Fruit fly (Drosophila melanogaster) whole organism, embryonic: ENCODE data around the gene trk.

Experiments used
- CG10274 ChIP-seq: fragments of 200-800 bp; sonication (Bioruptor generic); optimal IDR thresholded peaks from 3 replicates; lab custom pipeline; 2017; ENCODE audit warnings: missing biosample characterization, mild to moderate bottlenecking, missing genetic modification characterization
- CG10565 ChIP-seq: fragments of 200-800 bp; sonication (Bioruptor generic); optimal IDR thresholded peaks from 3 replicates; lab custom pipeline; 2016; ENCODE audit warnings: missing biosample characterization, mild to moderate bottlenecking, missing genetic modification characterization
- CG10654 ChIP-seq: fragments of 200-800 bp; sonication (Bioruptor generic); optimal IDR thresholded peaks from 2 replicates; lab custom pipeline; 2016; ENCODE audit warnings: missing biosample characterization, missing genetic modification characterization
- CG10959 ChIP-seq: fragments of 200-800 bp; sonication (Bioruptor generic); IDR thresholded peaks from 2 replicates; pipeline ENCODE4 v1.3.6; 2022; ENCODE audit warnings: missing biosample characterization, missing genetic modification characterization
- CG1233 ChIP-seq: fragments of 200-800 bp; sonication (Bioruptor generic); optimal IDR thresholded peaks from 4 replicates; lab custom pipeline; 2018; ENCODE audit warnings: missing biosample characterization, mild to moderate bottlenecking, missing genetic modification characterization
- CG12659 ChIP-seq: fragments of 200-800 bp; sonication (Bioruptor generic); optimal IDR thresholded peaks from 3 replicates; lab custom pipeline; 2017; ENCODE audit warnings: mild to moderate bottlenecking, missing biosample characterization, missing genetic modification reagents, missing genetic modification characterization
- CG15011 ChIP-seq: fragments of 200-800 bp; sonication (Bioruptor generic); optimal IDR thresholded peaks from 3 replicates; lab custom pipeline; 2018; ENCODE audit warnings: missing biosample characterization, mild to moderate bottlenecking, missing genetic modification characterization
- CG15601 ChIP-seq: fragments of 200-800 bp; sonication (Bioruptor generic); optimal IDR thresholded peaks from 3 replicates; lab custom pipeline; 2019; ENCODE audit warnings: missing biosample characterization, mild to moderate bottlenecking, missing genetic modification characterization, moderate library complexity
- CG1602 ChIP-seq: fragments of 200-800 bp; sonication (Bioruptor generic); optimal IDR thresholded peaks from 3 replicates; lab custom pipeline; 2016; ENCODE audit warnings: missing biosample characterization, missing genetic modification characterization
- CG17186 ChIP-seq: fragments of 200-800 bp; sonication (Bioruptor generic); optimal IDR thresholded peaks from 3 replicates; lab custom pipeline; 2017; ENCODE audit warnings: missing biosample characterization, missing genetic modification reagents, missing genetic modification characterization
- CG17385 ChIP-seq: fragments of 200-800 bp; sonication (Bioruptor generic); optimal IDR thresholded peaks from 3 replicates; lab custom pipeline; 2018; ENCODE audit warnings: missing biosample characterization, mild to moderate bottlenecking, missing genetic modification characterization
- CG18599 ChIP-seq: fragments of 200-800 bp; sonication (Bioruptor generic); optimal IDR thresholded peaks from 3 replicates; lab custom pipeline; 2017; ENCODE audit warnings: missing biosample characterization, missing genetic modification characterization, mild to moderate bottlenecking, moderate library complexity, missing genetic modification reagents
- CG2129 ChIP-seq: fragments of 200-800 bp; sonication (Bioruptor generic); IDR thresholded peaks from 2 replicates; pipeline ENCODE4 v1.3.6; 2022; ENCODE audit warnings: missing biosample characterization, missing genetic modification characterization; ENCODE audit not compliant: partially characterized antibody
- CG30431 ChIP-seq: fragments of 200-800 bp; sonication (Bioruptor generic); optimal IDR thresholded peaks from 2 replicates; lab custom pipeline; 2017; ENCODE audit warnings: missing biosample characterization, missing genetic modification characterization
- CG3281 ChIP-seq: fragments of 200-800 bp; sonication (Bioruptor generic); optimal IDR thresholded peaks from 3 replicates; lab custom pipeline; 2017; ENCODE audit warnings: missing biosample characterization, mild to moderate bottlenecking, missing genetic modification characterization
- CG4617 ChIP-seq: fragments of 200-800 bp; sonication (Bioruptor generic); optimal IDR thresholded peaks from 3 replicates; lab custom pipeline; 2016; ENCODE audit warnings: missing biosample characterization, missing genetic modification characterization, borderline replicate concordance
- CG5180 ChIP-seq: fragments of 200-800 bp; sonication (Bioruptor generic); optimal IDR thresholded peaks from 3 replicates; lab custom pipeline; 2017; ENCODE audit warnings: missing biosample characterization, missing genetic modification characterization, mild to moderate bottlenecking, moderate library complexity, missing genetic modification reagents
- CG8281 ChIP-seq: fragments of 200-800 bp; sonication (Bioruptor generic); optimal IDR thresholded peaks from 2 replicates; lab custom pipeline; 2018; ENCODE audit warnings: missing biosample characterization, mild to moderate bottlenecking, missing genetic modification characterization, moderate library complexity
- CG9215 ChIP-seq: fragments of 200-800 bp; sonication (Bioruptor generic); IDR thresholded peaks from 2 replicates; pipeline ENCODE4 v1.3.6; 2022; ENCODE audit warnings: missing biosample characterization, missing genetic modification characterization
- CG9609 ChIP-seq: fragments of 200-800 bp; sonication (Bioruptor generic); optimal IDR thresholded peaks from 3 replicates; lab custom pipeline; 2016; ENCODE audit warnings: missing biosample characterization, missing genetic modification characterization
- Dip3 ChIP-seq: fragments of 200-800 bp; sonication (Bioruptor generic); optimal IDR thresholded peaks from 3 replicates; lab custom pipeline; 2016; ENCODE audit warnings: missing biosample characterization, missing genetic modification characterization
- Dp ChIP-seq: fragments of 200-800 bp; sonication (Bioruptor generic); optimal IDR thresholded peaks from 2 replicates; lab custom pipeline; 2018; ENCODE audit warnings: missing biosample characterization, mild to moderate bottlenecking, missing genetic modification characterization, moderate library complexity
- Drgx ChIP-seq: fragments of 200-800 bp; sonication (Bioruptor generic); IDR thresholded peaks from 2 replicates; pipeline ENCODE4 v1.3.6; 2022; ENCODE audit warnings: missing biosample characterization, missing genetic modification characterization
- Hr39 ChIP-seq: fragments of >200 bp; optimal IDR thresholded peaks from 2 replicates; lab custom pipeline; 2017
- Myb ChIP-seq: fragments of 200-800 bp; sonication (Bioruptor generic); optimal IDR thresholded peaks from 2 replicates; lab custom pipeline; 2016; ENCODE audit warnings: missing biosample characterization, missing genetic modification characterization
- NFAT ChIP-seq: fragments of 200-800 bp; sonication (Bioruptor generic); IDR thresholded peaks from 2 replicates; pipeline ENCODE4 v1.3.6; 2022; ENCODE audit warnings: missing biosample characterization, missing genetic modification characterization
- Opbp ChIP-seq: fragments of 200-800 bp; sonication (Bioruptor generic); IDR thresholded peaks from 3 replicates; pipeline ENCODE4 v1.3.6; 2022; ENCODE audit warnings: missing biosample characterization, missing genetic modification characterization; ENCODE audit not compliant: partially characterized antibody
- Scr ChIP-seq: fragments of 200-800 bp; sonication (Bioruptor generic); IDR thresholded peaks from 2 replicates; pipeline ENCODE4 v1.3.6; 2022; ENCODE audit warnings: missing biosample characterization, missing genetic modification characterization; ENCODE audit not compliant: partially characterized antibody
- Xbp1 ChIP-seq: fragments of 200-800 bp; sonication (Bioruptor generic); optimal IDR thresholded peaks from 3 replicates; lab custom pipeline; 2016; ENCODE audit warnings: missing biosample characterization, mild to moderate bottlenecking, missing genetic modification characterization
- danr ChIP-seq: fragments of 200-800 bp; sonication (Bioruptor generic); IDR thresholded peaks from 2 replicates; pipeline ENCODE4 v1.3.6; 2022; ENCODE audit warnings: missing biosample characterization, missing genetic modification characterization
- gcm2 ChIP-seq: fragments of 200-800 bp; sonication (Bioruptor generic); optimal IDR thresholded peaks from 2 replicates; lab custom pipeline; 2016; ENCODE audit warnings: missing biosample characterization, missing genetic modification characterization
- grau ChIP-seq: fragments of 200-800 bp; optimal IDR thresholded peaks from 3 replicates; lab custom pipeline; 2019; ENCODE audit warnings: missing biosample characterization, mild to moderate bottlenecking, missing genetic modification characterization, moderate library complexity
- insv ChIP-seq, 2 experiments: fragments of 200-800 bp; sonication (Bioruptor generic); optimal IDR thresholded peaks; 3 replicates each; lab custom pipeline; 2016 to 2018; ENCODE audit warnings: missing biosample characterization in 2 of 2, missing genetic modification characterization in 2 of 2
- nerfin-2 ChIP-seq: fragments of 200-800 bp; sonication (Bioruptor generic); IDR thresholded peaks from 2 replicates; pipeline ENCODE4 v1.3.6; 2022; ENCODE audit warnings: missing biosample characterization, missing genetic modification characterization; ENCODE audit not compliant: partially characterized antibody
- nom ChIP-seq: fragments of 200-800 bp; sonication (Bioruptor generic); optimal IDR thresholded peaks from 2 replicates; lab custom pipeline; 2017; ENCODE audit warnings: missing biosample characterization, missing genetic modification characterization, mild to moderate bottlenecking, moderate library complexity, missing genetic modification reagents
- otp ChIP-seq: fragments of 200-800 bp; sonication (Bioruptor generic); IDR thresholded peaks from 3 replicates; pipeline ENCODE4, ENCODE4 v1.3.6; 2022; ENCODE audit warnings: missing biosample characterization, missing genetic modification characterization
- p53 ChIP-seq: fragments of 200-800 bp; sonication (Bioruptor generic); optimal IDR thresholded peaks from 2 replicates; lab custom pipeline; 2016; ENCODE audit warnings: missing biosample characterization, missing genetic modification characterization
- phol ChIP-seq: fragments of 200-800 bp; sonication (Bioruptor generic); optimal IDR thresholded peaks from 3 replicates; lab custom pipeline; 2018; ENCODE audit warnings: missing biosample characterization, mild to moderate bottlenecking, missing genetic modification characterization, moderate library complexity
- row ChIP-seq: fragments of 200-800 bp; sonication (Bioruptor generic); IDR thresholded peaks from 3 replicates; pipeline ENCODE4 v1.3.6; 2022; ENCODE audit warnings: missing biosample characterization, missing genetic modification characterization
- salm ChIP-seq: fragments of 200-800 bp; sonication (Bioruptor generic); optimal IDR thresholded peaks from 2 replicates; lab custom pipeline; 2018; ENCODE audit warnings: missing biosample characterization, mild to moderate bottlenecking, missing genetic modification characterization
- sc ChIP-seq, 3 experiments: fragments of >200 bp in 2 of 3; fragments of 200-800 bp in 1 of 3; sonication (Bioruptor generic) in 1 of 3; optimal IDR thresholded peaks; 2 replicates in 2 of 3; 3 replicates in 1 of 3; lab custom pipeline; 2017; ENCODE audit warnings: mild to moderate bottlenecking in 1 of 3, missing biosample characterization in 1 of 3, missing genetic modification characterization in 1 of 3, missing genetic modification reagents in 1 of 3
- sens ChIP-seq: fragments of 200-800 bp; sonication (Bioruptor generic); peaks from one replicate; lab custom pipeline; 2016; ENCODE audit warnings: missing biosample characterization, missing genetic modification characterization
- sens-2 ChIP-seq: fragments of 200-800 bp; sonication (Bioruptor generic); IDR thresholded peaks from 2 replicates; pipeline ENCODE4 v1.3.6; 2022; ENCODE audit warnings: missing biosample characterization, missing genetic modification characterization
- sna ChIP-seq: fragments of 200-800 bp; sonication (Bioruptor generic); IDR thresholded peaks from 2 replicates; pipeline ENCODE4 v1.3.6; 2022; ENCODE audit warnings: missing biosample characterization, missing genetic modification characterization; ENCODE audit not compliant: partially characterized antibody
- sr ChIP-seq: fragments of 200-800 bp; sonication (Bioruptor generic); IDR thresholded peaks from 3 replicates; pipeline ENCODE4 v1.3.6; 2022; ENCODE audit warnings: missing biosample characterization, missing genetic modification characterization
- tll ChIP-seq, 2 experiments: fragments of 200-800 bp in 1 of 2; fragments of >200 bp in 1 of 2; sonication (Bioruptor generic) in 1 of 2; optimal IDR thresholded peaks; 2 replicates each; lab custom pipeline; 2017 to 2019; ENCODE audit warnings: missing biosample characterization in 2 of 2, missing genetic modification characterization in 2 of 2, mild to moderate bottlenecking in 1 of 2, moderate library complexity in 1 of 2
- tna ChIP-seq: fragments of 200-800 bp; sonication (Bioruptor generic); IDR thresholded peaks from 2 replicates; pipeline ENCODE4 v1.3.6; 2022; ENCODE audit warnings: missing biosample characterization, missing genetic modification characterization; ENCODE audit not compliant: partially characterized antibody
- unpg ChIP-seq: fragments of 200-800 bp; sonication (Bioruptor generic); optimal IDR thresholded peaks from 3 replicates; lab custom pipeline; 2018; ENCODE audit warnings: missing biosample characterization, mild to moderate bottlenecking, missing genetic modification characterization, moderate library complexity
- vnd ChIP-seq: fragments of 200-800 bp; sonication (Bioruptor generic); IDR thresholded peaks from 3 replicates; pipeline ENCODE4 v1.3.6; 2022; ENCODE audit warnings: missing biosample characterization, missing genetic modification characterization; ENCODE audit not compliant: partially characterized antibody
- wek ChIP-seq: fragments of 200-800 bp; sonication (Bioruptor generic); optimal IDR thresholded peaks from 3 replicates; lab custom pipeline; 2018; ENCODE audit warnings: missing biosample characterization, mild to moderate bottlenecking, missing genetic modification characterization, moderate library complexity

The trk gene

dm6 chr2L:10278658-10279057 is 6.5 kb upstream of the trk start, which contains the start of gene Utx (continued):
- TF ChIP-seq CG15601 (tag; lab: Kevin White, UChicago) (no peak), danr (GFP tag; lab: Robert Waterston, UW) (no peak), salm (tag; lab: Kevin White, UChicago) (no peak), row (GFP tag; lab: Robert Waterston, UW) (peak; percentile 87), CG9215 (GFP tag; lab: Robert Waterston, UW) (no peak), CG5180 (no peak), CG17186 (GFP tag; lab: Kevin White, UChicago) (no peak), Scr (GFP tag; lab: Robert Waterston, UW) (peak; percentile 80), Drgx (GFP tag; lab: Robert Waterston, UW) (no peak), CG10565 (GFP tag; lab: Kevin White, UChicago) (no peak), Myb (GFP tag; lab: Kevin White, UChicago) (peak; percentile 71), sc (optimal IDR thresholded peaks at IDR 0.05; lab: Kevin White, UChicago) (no peak), sc (GFP tag; optimal IDR thresholded peaks at IDR 0.05; lab: Kevin White, UChicago) (no peak), Opbp (GFP tag; lab: Robert Waterston, UW) (peak; percentile 92), CG8281 (tag; lab: Kevin White, UChicago) (no peak), gcm2 (no peak), CG10959 (GFP tag; lab: Robert Waterston, UW) (no peak), tll (GFP tag; optimal IDR thresholded peaks at IDR 0.05; lab: Kevin White, UChicago) (no peak), phol (tag; lab: Kevin White, UChicago) (peak; percentile 29), CG30431 (GFP tag; lab: Kevin White, UChicago) (no peak), grau (tag; lab: Kevin White, UChicago) (no peak), nom (GFP tag; lab: Kevin White, UChicago) (no peak), Dp (GFP tag; lab: Kevin White, UChicago) (peak; percentile 45), CG18599 (no peak), CG3281 (no peak), sens (GFP tag; lab: Kevin White, UChicago) (no peak), p53 (no peak), vnd (GFP tag; lab: Robert Waterston, UW) (peak; percentile 76), NFAT (GFP tag; lab: Robert Waterston, UW) (no peak), sr (GFP tag; lab: Robert Waterston, UW) (no peak), CG12659 (GFP tag; lab: Kevin White, UChicago) (peak; percentile 45), CG2129 (GFP tag; lab: Robert Waterston, UW) (peak; percentile 39; the same call in 1 of the 2 replicates), CG10274 (no peak), Hr39 (lab: Kevin White, UChicago) (no peak), otp (no peak), sna (GFP tag; lab: Robert Waterston, UW) (peak; percentile 61; the same call in 1 of the 2 replicates), CG1602 (GFP tag; lab: Kevin White, UChicago) (no peak), CG4617 (peak; percentile 55), insv (GFP tag; optimal IDR thresholded peaks at IDR 0.05; lab: Kevin White, UChicago) (no peak), CG17385 (GFP tag; lab: Kevin White, UChicago) (no peak), CG15011 (GFP tag; lab: Kevin White, UChicago) (no peak), unpg (no peak), sens-2 (GFP tag; lab: Robert Waterston, UW) (no peak), CG9609 (no peak), nerfin-2 (peak; percentile 48; the same call in 1 of the 2 replicates), tna (GFP tag; lab: Robert Waterston, UW) (peak; percentile 69), wek (GFP tag; lab: Kevin White, UChicago) (no peak), CG10654 (GFP tag; lab: Kevin White, UChicago) (no peak), CG1233 (GFP tag; lab: Kevin White, UChicago) (no peak), Dip3 (GFP tag; lab: Kevin White, UChicago) (no peak), Xbp1 (GFP tag; lab: Kevin White, UChicago) (peak; percentile 41)
